Worm (Caenorhabditis elegans) whole organism, L2 larva: ENCODE results near the gene C05D9.3.

Experiments
- R02D3.7 ChIP-seq: fragments of 150-350 bp; optimal IDR thresholded peaks from 2 replicates; lab custom pipeline; 2014; ENCODE audit warnings: missing biosample characterization, missing genetic modification characterization
- ZK546.5 ChIP-seq: sonication (generic microtip); optimal IDR thresholded peaks from 2 replicates; lab custom pipeline; 2017; ENCODE audit warnings: missing biosample characterization, missing genetic modification characterization
- aly-2 ChIP-seq: fragments of 150-350 bp; optimal IDR thresholded peaks from 2 replicates; lab custom pipeline; 2014; ENCODE audit warnings: missing biosample characterization, missing genetic modification characterization
- ama-1 ChIP-seq: fragments of 150-350 bp; optimal IDR thresholded peaks from 2 replicates; lab custom pipeline; 2018; ENCODE audit warnings: inconsistent platforms
- egl-27 ChIP-seq: sonication (generic microtip); optimal IDR thresholded peaks from 3 replicates; lab custom pipeline; 2017; ENCODE audit warnings: missing biosample characterization, missing genetic modification reagents, missing genetic modification characterization
- fos-1 ChIP-seq: fragments of 150-350 bp; optimal IDR thresholded peaks from 2 replicates; lab custom pipeline; 2014; ENCODE audit warnings: missing biosample characterization, missing genetic modification characterization
- lin-39 ChIP-seq: fragments of 150-350 bp; optimal IDR thresholded peaks from 2 replicates; lab custom pipeline; 2014; ENCODE audit warnings: missing biosample characterization, missing genetic modification reagents, missing genetic modification characterization
- lsy-2 ChIP-seq, 2 experiments: fragments of 150-350 bp in 1 of 2; sonication (generic microtip) in 1 of 2; optimal IDR thresholded peaks; 2 replicates each; lab custom pipeline; 2014 to 2017; ENCODE audit warnings: missing biosample characterization in 2 of 2, missing genetic modification characterization in 2 of 2
- nhr-77 ChIP-seq: fragments of 150-350 bp; optimal IDR thresholded peaks from 2 replicates; lab custom pipeline; 2014; ENCODE audit warnings: missing biosample characterization, missing genetic modification characterization
- snpc-4 ChIP-seq: fragments of 150-350 bp; optimal IDR thresholded peaks from 2 replicates; lab custom pipeline; 2014; ENCODE audit warnings: missing biosample characterization, missing genetic modification characterization
- unc-55 ChIP-seq: fragments of 150-350 bp; sonication (generic microtip); optimal IDR thresholded peaks from 3 replicates; lab custom pipeline; 2014; ENCODE audit warnings: missing biosample characterization, missing genetic modification reagents, missing genetic modification characterization
- unc-62 ChIP-seq: fragments of 150-350 bp; optimal IDR thresholded peaks from 2 replicates; lab custom pipeline; 2014; ENCODE audit warnings: missing biosample characterization, missing genetic modification reagents, missing genetic modification characterization
- ztf-11 ChIP-seq: sonication (generic microtip); optimal IDR thresholded peaks from 2 replicates; lab custom pipeline; 2017; ENCODE audit warnings: missing biosample characterization, missing genetic modification characterization

DNA sequence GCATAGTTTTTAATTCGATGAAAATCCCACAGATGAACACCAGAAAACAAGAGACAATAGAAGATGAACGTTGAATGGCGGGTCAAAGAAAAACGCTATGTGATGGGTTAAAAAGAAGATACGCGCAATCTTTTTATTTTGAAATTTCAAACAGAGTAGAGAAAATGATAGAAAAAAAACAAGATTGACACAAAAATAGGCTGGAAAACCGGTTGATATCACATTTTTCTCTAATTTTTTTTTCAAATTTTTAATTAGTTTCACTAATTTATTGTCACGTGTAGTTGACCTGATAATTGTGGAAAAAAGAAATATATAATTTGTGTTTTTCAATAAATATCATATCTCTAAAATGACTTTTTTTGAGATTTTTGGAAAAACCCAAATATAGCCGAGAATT is 12.4 kb downstream of the C05D9.3 start, which contains the start of gene C05D9.9:
- TF ChIP-seq egl-27 (tag; lab: Kevin White, UChicago) (no peak), lsy-2 (tag; optimal IDR thresholded peaks at IDR 0.05; lab: Kevin White, UChicago) (no peak), ztf-11 (tag; lab: Kevin White, UChicago) (no peak), nhr-77 (tag; lab: Kevin White, UChicago) (no peak), lin-39 (no peak), snpc-4 (no peak), aly-2 (no peak), unc-55 (GFP tag; lab: Kevin White, UChicago) (no peak), ama-1 (lab: Kevin White, UChicago) (no peak), unc-62 (GFP tag; lab: Kevin White, UChicago) (no peak), fos-1 (tag; lab: Kevin White, UChicago) (no peak), ZK546.5 (tag; lab: Kevin White, UChicago) (no peak), R02D3.7 (tag; lab: Kevin White, UChicago) (no peak)
